Worm (Caenorhabditis elegans): Measurements from ENCODE around the gene R07E5.19.

- TF ChIP-seq T26A8.4 (GFP tag; IDR thresholded peaks at IDR 0.05) (no peak), ZK337.2 (GFP tag; IDR thresholded peaks at IDR 0.05) (no peak), nhr-28 (tag; optimal IDR thresholded peaks at IDR 0.05) (no peak), snpc-4 (tag; optimal IDR thresholded peaks at IDR 0.05) (no peak), F37D6.2 (tag; optimal IDR thresholded peaks at IDR 0.05) (no peak), ztf-11 (tag; optimal IDR thresholded peaks at IDR 0.05) (no peak), gei-8 (GFP tag; optimal IDR thresholded peaks at IDR 0.05) (no peak), unc-62 (GFP tag; optimal IDR thresholded peaks at IDR 0.05 in 1 of 2) (no peak), unc-62 (tag; optimal IDR thresholded peaks at IDR 0.05) (no peak), nhr-237 (tag; optimal IDR thresholded peaks at IDR 0.05) (no peak), lin-38 (GFP tag; IDR thresholded peaks at IDR 0.05) (no peak), aly-2 (tag; optimal IDR thresholded peaks at IDR 0.05) (no peak), nhr-11 (tag; optimal IDR thresholded peaks at IDR 0.05) (no peak), zip-11 (GFP tag; IDR thresholded peaks at IDR 0.05) (no peak), dmd-8 (GFP tag; IDR thresholded peaks at IDR 0.05) (no peak)
Observed at ce11 chrIII:4398463-4398862, 19.4 kb downstream of the R07E5.19 start, which contains the start of gene R07E5.6.

All from whole organism, L4 larva.